Worm (Caenorhabditis elegans) whole organism, midembryonic: ENCODE measurements around the gene wdr-31.
"Not testable (repeated sequence)": the region's sequence is repeated elsewhere in the genome, so short reads cannot be mapped to it uniquely, and the experiment has no call there.

Experiments used
- T22C8.4 ChIP-seq: fragments of 200-800 bp; sonication (Bioruptor generic); IDR thresholded peaks from 2 replicates; pipeline ENCODE4 v1.3.6; 2022; ENCODE audit warnings: missing genetic modification characterization, missing compliant biosample characterization
- cog-1 ChIP-seq: sonication (generic microtip); optimal IDR thresholded peaks from 2 replicates; lab custom pipeline; 2016; ENCODE audit warnings: missing genetic modification characterization, missing compliant biosample characterization
- flt-1 ChIP-seq: fragments of 200-800 bp; sonication (Bioruptor generic); IDR thresholded peaks from 2 replicates; pipeline ENCODE4 v1.3.6; 2022; ENCODE audit warnings: missing genetic modification characterization, missing compliant biosample characterization
- klf-2 ChIP-seq: fragments of 200-800 bp; sonication (Bioruptor generic); conservative IDR thresholded peaks from 2 replicates; pipeline ENCODE4 v1.3.6; 2022; ENCODE audit warnings: missing genetic modification reagents, missing genetic modification characterization, missing compliant biosample characterization
- med-1 ChIP-seq: sonication (generic microtip); optimal IDR thresholded peaks from 2 replicates; lab custom pipeline; 2017; ENCODE audit warnings: missing genetic modification characterization, mild to moderate bottlenecking, missing compliant biosample characterization, antibody characterized with exemption, missing genetic modification reagents; ENCODE audit not compliant: insufficient read depth
- ref-1 ChIP-seq: fragments of 200-800 bp; sonication (Bioruptor generic); conservative IDR thresholded peaks from 2 replicates; pipeline ENCODE4 v1.3.6; 2022; ENCODE audit warnings: missing genetic modification reagents, missing genetic modification characterization, missing compliant biosample characterization
- tab-1 ChIP-seq: fragments of 200-800 bp; sonication (Bioruptor generic); IDR thresholded peaks from 2 replicates; pipeline ENCODE4 v1.3.6; 2022; ENCODE audit warnings: missing genetic modification characterization, missing compliant biosample characterization
- ztf-23 ChIP-seq: fragments of 200-800 bp; sonication (Bioruptor generic); IDR thresholded peaks from 2 replicates; pipeline ENCODE4 v1.3.6; 2022; ENCODE audit warnings: missing genetic modification reagents, missing genetic modification characterization, missing compliant biosample characterization

DNA sequence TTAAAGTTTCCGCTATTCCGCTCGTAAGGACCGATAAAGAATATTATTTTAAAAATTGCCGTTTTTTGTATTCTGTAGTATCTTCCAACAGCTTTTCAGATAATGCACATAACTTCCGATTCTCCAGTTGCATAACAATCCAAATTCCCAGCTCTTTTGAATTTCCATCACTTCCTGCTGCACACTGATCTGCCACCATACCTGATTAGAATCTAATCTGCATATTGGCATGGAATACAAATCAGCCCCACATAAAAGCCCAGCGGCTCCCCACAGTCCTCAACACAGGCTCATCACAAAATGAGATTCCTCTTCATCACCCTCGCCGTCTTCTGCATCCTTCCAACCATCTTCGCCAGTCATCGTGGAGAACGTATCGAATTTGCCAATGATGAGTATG, 46.5 kb downstream of the wdr-31 start, which contains the start of gene nspf-2:
- not testable (repeated sequence) for TF ChIP-seq tab-1 (GFP tag; lab: Robert Waterston, UW); cog-1; klf-2 (GFP tag; lab: Robert Waterston, UW); T22C8.4 (GFP tag; lab: Robert Waterston, UW); ztf-23 (GFP tag; lab: Robert Waterston, UW); flt-1 (GFP tag; lab: Robert Waterston, UW); ref-1 (GFP tag; lab: Robert Waterston, UW); med-1 (GFP tag; lab: Kevin White, UChicago)
